Worm (Caenorhabditis elegans): ENCODE results near the gene CC8.2.

ce11 chrIV:3613022-3613605 is 35.4 kb downstream of the CC8.2 start, which contains the start of gene ltah-1.2:
- TF ChIP-seq elt-2 (tag; optimal IDR thresholded peaks at IDR 0.05) (no peak), F13H6.1 (tag; optimal IDR thresholded peaks at IDR 0.05) (no peak), hlh-6 (tag; optimal IDR thresholded peaks at IDR 0.05) (no peak)

Data from whole organism, late embryonic.